Fruit fly (Drosophila melanogaster): ENCODE measurements around the gene Eaf6.

Eaf6 gene

dm6 chr3L:5577250-5578138, 30.6 kb downstream of the Eaf6 start, which contains the start of gene Msr-110 (continued):
- TF ChIP-seq otp (GFP tag; IDR thresholded peaks at IDR 0.05), result peak; percentile 57
- TF ChIP-seq croc (GFP tag; conservative IDR thresholded peaks at IDR 0.05), result peak; percentile 81
- peak; percentile 94 for TF ChIP-seq CG13296 (GFP tag; optimal IDR thresholded peaks at IDR 0.05)
- TF ChIP-seq ase (GFP tag; IDR thresholded peaks at IDR 0.05), result peak; percentile 77
- TF ChIP-seq Nf-YB (GFP tag; optimal IDR thresholded peaks at IDR 0.05), result peak; percentile 62
- TF ChIP-seq Dek (tag; optimal IDR thresholded peaks at IDR 0.05), result peak; percentile 93
- no peak for TF ChIP-seq pros (GFP tag; optimal IDR thresholded peaks at IDR 0.05)
- TF ChIP-seq amos (GFP tag; IDR thresholded peaks at IDR 0.05; ENCODE audit: partially characterized antibody), result no peak
- peak; percentile 91 for TF ChIP-seq rib (GFP tag; IDR thresholded peaks at IDR 0.05)
- peak; percentile 79 for TF ChIP-seq CG14667 (GFP tag; IDR thresholded peaks at IDR 0.05)
- peak; percentile 70 for TF ChIP-seq CG6683 (GFP tag; optimal IDR thresholded peaks at IDR 0.05)
- TF ChIP-seq pita (GFP tag; optimal IDR thresholded peaks at IDR 0.05), result no peak
- peak; percentile 89 for TF ChIP-seq bcd (GFP tag; optimal IDR thresholded peaks at IDR 0.05)
- peak; percentile 89 for TF ChIP-seq HHEX (GFP tag; optimal IDR thresholded peaks at IDR 0.05)
- TF ChIP-seq CG8924 (tag; optimal IDR thresholded peaks at IDR 0.05), result peak; percentile 89
- TF ChIP-seq CG7839 (tag; optimal IDR thresholded peaks at IDR 0.05), result peak; percentile 93
- peak; percentile 84 for TF ChIP-seq nerfin-1 (tag; optimal IDR thresholded peaks at IDR 0.05)
- peak; percentile 92 for TF ChIP-seq seq (GFP tag; IDR thresholded peaks at IDR 0.05)
- TF ChIP-seq abd-A (tag; optimal IDR thresholded peaks at IDR 0.05), result peak; percentile 77
- no peak for TF ChIP-seq fd102C (GFP tag; optimal IDR thresholded peaks at IDR 0.05)
- peak; percentile 24; the same call in 1 of the 3 replicates for TF ChIP-seq sr (GFP tag; IDR thresholded peaks at IDR 0.05)
- peak; percentile 17 for TF ChIP-seq Hey (tag; optimal IDR thresholded peaks at IDR 0.05)
- TF ChIP-seq sqz (GFP tag; optimal IDR thresholded peaks at IDR 0.05), result peak; percentile 87
- TF ChIP-seq onecut (GFP tag; IDR thresholded peaks at IDR 0.05), result peak; percentile 69
- TF ChIP-seq MTF-1 (GFP tag; optimal IDR thresholded peaks at IDR 0.05; ENCODE audit: borderline replicate concordance), result peak; percentile 56
- TF ChIP-seq Bteb2 (GFP tag; optimal IDR thresholded peaks at IDR 0.05), result peak; percentile 52
- peak; percentile 33 for TF ChIP-seq CG12236 (GFP tag; optimal IDR thresholded peaks at IDR 0.05)
- TF ChIP-seq CG6813 (GFP tag; optimal IDR thresholded peaks at IDR 0.05), result peak; percentile 83
- TF ChIP-seq gro (GFP tag; optimal IDR thresholded peaks at IDR 0.05), result no peak
- TF ChIP-seq z (GFP tag; IDR thresholded peaks at IDR 0.05), result no peak
- no peak for TF ChIP-seq CG34224 (GFP tag; IDR thresholded peaks at IDR 0.05; ENCODE audit: partially characterized antibody)
- peak; percentile 76 for TF ChIP-seq CG4328 (GFP tag; optimal IDR thresholded peaks at IDR 0.05)
- peak; percentile 77 for TF ChIP-seq HLH54F (GFP tag; optimal IDR thresholded peaks at IDR 0.05)
- peak; percentile 72; the same call in 1 of the 2 replicates for TF ChIP-seq CG31224 (GFP tag; IDR thresholded peaks at IDR 0.05)
- peak; percentile 89 for TF ChIP-seq Fer2 (tag; optimal IDR thresholded peaks at IDR 0.05)
- TF ChIP-seq eve (GFP tag; optimal IDR thresholded peaks at IDR 0.05), result peak in 1 of 2 experiments; percentile 96
- TF ChIP-seq fru (optimal IDR thresholded peaks at IDR 0.05), result no peak
- peak; percentile 73 to 85 for TF ChIP-seq dpn (GFP tag; optimal IDR thresholded peaks at IDR 0.05)
- TF ChIP-seq lola (GFP tag; optimal IDR thresholded peaks at IDR 0.05), result peak in 1 of 3 experiments; percentile 41
- peak; percentile 93 for TF ChIP-seq Adf1 (GFP tag; IDR thresholded peaks at IDR 0.05)
- TF ChIP-seq pum (GFP tag; optimal IDR thresholded peaks at IDR 0.05), result peak; percentile 74
- TF ChIP-seq Lim3 (GFP tag; IDR thresholded peaks at IDR 0.05), result 0 out of 2 replicates have a peak, but pooled peaks have one; percentile 48
- TF ChIP-seq sens-2 (GFP tag; IDR thresholded peaks at IDR 0.05), result peak; percentile 50; the same call in 1 of the 2 replicates
- no peak; the same call in 1 of the 2 replicates for TF ChIP-seq CG43689 (GFP tag; IDR thresholded peaks at IDR 0.05)
- TF ChIP-seq CG10267 (tag; optimal IDR thresholded peaks at IDR 0.05), result peak; percentile 75
- peak; percentile 90 for TF ChIP-seq ranshi (GFP tag; IDR thresholded peaks at IDR 0.05)
- peak; percentile 80 for TF ChIP-seq CG1603 (tag; optimal IDR thresholded peaks at IDR 0.05)
- TF ChIP-seq Vsx1 (GFP tag; optimal IDR thresholded peaks at IDR 0.05), result peak; percentile 75
